Fruit fly (Drosophila melanogaster): ENCODE data around the gene CG43292.
"Not testable (repeated sequence)": the region's sequence is repeated elsewhere in the genome, so short reads cannot be mapped to it uniquely, and the experiment has no call there.

The CG43292 gene

dm6 chr3L:7465209-7465608, 10.2 kb upstream of the CG43292 start, which contains the start of the genes CG42660, CG42661 and Tsp66A:
TSS of gene CG42660 (plus strand) at chr3L:7465509.
TSS of gene CG42661 (plus strand) at chr3L:7465509.
TSS of gene Tsp66A (plus strand) at chr3L:7465509.
- TF ChIP-seq Clk (GFP tag; optimal IDR thresholded peaks at IDR 0.05) (no peak), kay (GFP tag; ENCODE audit: borderline replicate concordance) (no peak), Crg-1 (GFP tag; optimal IDR thresholded peaks at IDR 0.05) (no peak), CG14711 (tag; optimal IDR thresholded peaks at IDR 0.05) (no peak), CG7045 (GFP tag; optimal IDR thresholded peaks at IDR 0.05) (no peak), Hr96 (GFP tag; optimal IDR thresholded peaks at IDR 0.05) (no peak), CG7101 (tag; optimal IDR thresholded peaks at IDR 0.05) (no peak), tj (GFP tag; optimal IDR thresholded peaks at IDR 0.05) (no peak)

DNA sequence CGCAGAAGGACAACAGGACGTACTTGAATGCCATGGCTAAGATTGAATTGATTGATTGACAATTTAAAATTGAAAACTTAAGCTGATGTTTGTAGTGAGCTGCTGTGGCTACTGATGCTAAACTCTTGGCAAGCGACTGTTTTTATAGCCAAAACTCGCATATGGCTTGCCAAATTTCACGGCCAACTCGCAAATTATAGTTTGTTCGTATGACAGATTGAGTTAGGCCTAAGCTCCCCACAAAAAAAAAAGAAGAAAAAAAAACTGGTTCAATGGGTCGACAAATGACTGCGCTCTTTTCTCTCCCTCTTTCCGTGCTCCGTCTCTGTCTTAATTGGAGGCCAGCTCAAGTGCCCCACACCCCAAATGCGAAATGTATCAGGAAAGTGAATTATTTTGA, 5.2 kb upstream of the CG43292 start, which contains the start of gene CG8543:
TSS of gene CG8543 (minus strand) at position 101 of the 400 bp plus-strand sequence.
- TF ChIP-seq cnc (optimal IDR thresholded peaks at IDR 0.05) (no peak), CG12768 (GFP tag; optimal IDR thresholded peaks at IDR 0.05) (no peak), CG7045 (GFP tag; optimal IDR thresholded peaks at IDR 0.05) (no peak), Clk (GFP tag; optimal IDR thresholded peaks at IDR 0.05) (no peak), CG1620 (GFP tag; optimal IDR thresholded peaks at IDR 0.05) (no peak), bab1 (GFP tag; optimal IDR thresholded peaks at IDR 0.05) (no peak), cic (GFP tag; optimal IDR thresholded peaks at IDR 0.05) (no peak), CG11617 (GFP tag; optimal IDR thresholded peaks at IDR 0.05) (no peak)

DNA sequence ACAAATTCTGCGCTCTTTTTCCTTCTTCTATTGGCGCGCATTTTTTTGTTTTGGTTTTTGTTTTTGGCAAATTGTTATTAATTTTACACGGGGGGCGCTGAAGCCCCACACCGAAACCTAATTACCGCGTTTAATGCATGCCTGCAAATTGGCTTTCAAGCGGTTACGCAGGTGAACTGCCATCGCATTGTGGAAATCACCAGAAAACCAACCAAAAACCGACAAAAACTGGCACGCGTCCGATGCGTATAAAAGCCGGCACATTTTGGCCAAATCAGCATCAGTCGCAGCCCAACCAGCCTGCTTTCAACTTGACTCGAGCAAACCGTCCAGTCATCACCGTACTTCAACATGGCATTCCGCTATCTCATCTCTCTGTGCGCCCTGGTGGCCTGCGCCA, 4.1 kb upstream of the CG43292 start, which contains the start of gene CG8541:
TSS of gene CG8541 (plus strand) at position 301 of the 400 bp plus-strand sequence.
- no peak for TF ChIP-seq Crg-1 (GFP tag; optimal IDR thresholded peaks at IDR 0.05)

DNA sequence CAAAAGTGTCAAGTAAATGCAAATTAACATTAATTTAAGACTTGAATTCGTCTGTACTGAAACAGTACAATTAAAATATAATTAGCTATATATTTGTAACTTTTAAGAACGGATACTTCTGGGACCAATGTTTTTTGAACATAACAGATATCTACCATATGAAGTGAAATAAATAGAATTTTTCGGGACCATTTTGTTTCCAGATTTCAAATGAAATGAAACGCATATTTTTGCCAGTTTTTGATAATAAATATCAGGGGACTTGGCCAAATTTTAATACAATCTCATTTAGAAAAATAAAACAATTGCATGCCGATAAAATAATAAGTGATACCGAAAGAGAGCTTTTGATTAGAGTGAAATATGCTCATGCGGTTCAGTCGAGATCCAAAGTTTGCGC, 10.3 kb downstream of the CG43292 start, which contains the start of gene mthl6:
TSS of gene mthl6 (plus strand) at position 301 of the 400 bp plus-strand sequence.
- TF ChIP-seq kay (GFP tag; ENCODE audit: borderline replicate concordance) (peak; percentile 22), tj (GFP tag; optimal IDR thresholded peaks at IDR 0.05) (no peak)

DNA sequence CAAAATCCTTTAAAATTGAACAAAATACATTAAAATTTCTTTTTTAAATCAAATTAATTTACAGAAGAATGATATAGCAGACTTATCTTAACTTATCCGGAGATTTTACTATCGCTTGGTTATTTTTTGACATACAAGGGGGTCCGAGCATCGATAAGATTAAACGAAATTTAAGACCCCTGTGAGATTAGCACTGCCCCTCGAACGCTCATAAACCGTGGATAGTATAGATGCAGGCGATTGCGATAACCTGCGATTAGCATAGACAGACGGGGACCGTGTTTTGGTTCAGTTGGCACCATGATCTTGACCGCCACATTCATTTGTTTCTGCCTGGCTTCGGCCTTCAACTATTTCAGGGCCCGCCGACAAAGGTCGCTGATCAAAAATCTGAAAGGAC, 16.2 kb downstream of the CG43292 start, which contains the start of gene Cyp316a1:
TSS of gene Cyp316a1 (plus strand) at position 301 of the 400 bp plus-strand sequence.
- TF ChIP-seq bab1 (GFP tag; optimal IDR thresholded peaks at IDR 0.05): no peak
- TF ChIP-seq CG11617 (GFP tag; optimal IDR thresholded peaks at IDR 0.05): no peak
- no peak for TF ChIP-seq CG1620 (GFP tag; optimal IDR thresholded peaks at IDR 0.05)
- TF ChIP-seq Crg-1 (GFP tag; optimal IDR thresholded peaks at IDR 0.05): no peak
- no peak for TF ChIP-seq CG7101 (tag; optimal IDR thresholded peaks at IDR 0.05)
- no peak for TF ChIP-seq tj (GFP tag; optimal IDR thresholded peaks at IDR 0.05)
- no peak for TF ChIP-seq CG7045 (GFP tag; optimal IDR thresholded peaks at IDR 0.05)
- TF ChIP-seq cnc (optimal IDR thresholded peaks at IDR 0.05): no peak

DNA sequence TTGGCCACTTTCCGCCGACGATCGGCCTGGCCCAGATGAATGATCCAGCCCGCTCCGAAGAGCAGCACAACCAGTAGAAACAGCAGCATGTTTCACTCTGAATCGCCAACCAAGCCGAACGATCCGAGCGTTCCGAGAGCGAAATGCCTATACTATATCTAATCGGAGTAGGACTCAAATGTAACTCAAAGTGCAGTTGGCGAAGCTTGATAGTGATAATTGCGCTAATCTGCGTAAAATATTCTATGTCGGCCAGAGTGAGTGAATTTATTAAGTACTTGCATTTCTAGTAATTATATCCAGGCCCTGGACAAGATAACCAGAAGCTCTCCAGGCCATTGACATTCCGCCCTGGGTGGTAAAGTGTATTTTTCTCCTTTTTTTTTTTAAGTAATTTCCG, 20.7 kb downstream of the CG43292 start, which contains the start of gene Cyp4d8:
TSS of gene Cyp4d8 (minus strand) at position 101 of the 400 bp plus-strand sequence.
- TF ChIP-seq Crg-1 (GFP tag; optimal IDR thresholded peaks at IDR 0.05) (no peak), cic (GFP tag; optimal IDR thresholded peaks at IDR 0.05) (peak; percentile 23)

DNA sequence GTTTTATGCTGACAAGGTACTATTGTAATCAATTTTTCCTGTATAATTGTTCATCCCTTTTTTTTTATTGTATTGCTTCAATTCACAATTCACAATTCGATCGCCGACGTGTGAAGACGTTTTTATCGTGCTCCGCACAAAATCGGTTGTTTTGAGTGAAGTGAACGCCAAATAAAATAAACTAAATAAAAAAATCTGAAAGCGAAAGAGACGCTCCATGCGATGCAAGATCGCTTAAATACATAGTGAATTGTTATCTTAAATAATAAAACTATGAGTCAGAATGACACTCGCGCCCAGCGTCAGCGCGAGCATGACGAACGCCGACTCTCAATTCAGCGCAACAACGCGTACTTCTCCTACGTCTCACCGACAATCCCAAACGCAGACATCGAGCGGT, 23.4 kb downstream of the CG43292 start, which contains the start of gene CG8539:
TSS of gene CG8539 (minus strand) at position 101 of the 400 bp plus-strand sequence.
- not testable (repeated sequence) for TF ChIP-seq Crg-1, Mnt, toe (GFP tag; optimal IDR thresholded peaks at IDR 0.05)

DNA sequence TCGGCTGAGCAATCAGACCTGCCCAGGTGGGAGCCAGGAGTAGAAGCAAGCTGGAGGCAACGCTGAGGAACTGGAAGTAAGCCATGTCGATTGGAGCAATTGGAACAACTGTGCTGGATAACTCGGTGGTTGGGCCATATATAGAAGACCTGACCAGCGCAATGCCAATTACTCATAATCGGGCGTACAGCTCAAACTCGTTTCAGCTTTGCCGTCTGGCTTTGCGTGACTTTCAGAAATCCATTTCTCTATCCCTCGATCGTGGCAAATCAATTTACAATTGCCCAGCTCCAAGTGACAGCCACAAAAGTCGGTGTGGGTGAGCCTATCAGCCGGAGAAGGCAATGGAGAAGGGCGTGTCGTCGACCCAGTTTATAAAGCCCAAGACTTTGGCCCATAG, 30.7 kb downstream of the CG43292 start, which contains the start of gene CG7548:
TSS of gene CG7548 (minus strand) at position 101 of the 400 bp plus-strand sequence.
- TF ChIP-seq cic (GFP tag; optimal IDR thresholded peaks at IDR 0.05): no peak
- no peak for TF ChIP-seq toe (GFP tag; optimal IDR thresholded peaks at IDR 0.05)
- no peak for TF ChIP-seq Mnt (GFP tag; optimal IDR thresholded peaks at IDR 0.05)
- no peak for TF ChIP-seq CG1620 (GFP tag; optimal IDR thresholded peaks at IDR 0.05)
- TF ChIP-seq pad (GFP tag; optimal IDR thresholded peaks at IDR 0.05): no peak
- no peak for TF ChIP-seq ovo (GFP tag; optimal IDR thresholded peaks at IDR 0.05)
- no peak for TF ChIP-seq Crg-1 (GFP tag; optimal IDR thresholded peaks at IDR 0.05)
- TF ChIP-seq Clk (GFP tag; optimal IDR thresholded peaks at IDR 0.05): no peak
- no peak for TF ChIP-seq CG33017 (tag; optimal IDR thresholded peaks at IDR 0.05)
- no peak for TF ChIP-seq kay (GFP tag; ENCODE audit: borderline replicate concordance)
- TF ChIP-seq CG14711 (tag; optimal IDR thresholded peaks at IDR 0.05): no peak
- no peak for TF ChIP-seq cnc (optimal IDR thresholded peaks at IDR 0.05)
- TF ChIP-seq CG7045 (GFP tag; optimal IDR thresholded peaks at IDR 0.05): no peak
- no peak for TF ChIP-seq Hr96 (GFP tag; optimal IDR thresholded peaks at IDR 0.05)
- TF ChIP-seq CG12768 (GFP tag; optimal IDR thresholded peaks at IDR 0.05): no peak
- TF ChIP-seq CG7101 (tag; optimal IDR thresholded peaks at IDR 0.05): no peak
- no peak for TF ChIP-seq CG5204 (GFP tag; optimal IDR thresholded peaks at IDR 0.05)
- no peak for TF ChIP-seq bab1 (GFP tag; optimal IDR thresholded peaks at IDR 0.05)
- no peak for TF ChIP-seq tj (GFP tag; optimal IDR thresholded peaks at IDR 0.05)
